Worm (Caenorhabditis elegans) whole organism, late embryonic: ENCODE measurements around the gene F01E11.18.

Source experiments
- ceh-34 ChIP-seq: sonication (generic microtip); optimal IDR thresholded peaks from 2 replicates; lab custom pipeline; 2016; ENCODE audit warnings: mild to moderate bottlenecking, missing genetic modification characterization, missing compliant biosample characterization
- ceh-9 ChIP-seq: sonication (generic microtip); optimal IDR thresholded peaks from 2 replicates; lab custom pipeline; 2016; ENCODE audit warnings: mild to moderate bottlenecking, missing genetic modification characterization, inconsistent platforms, missing compliant biosample characterization
- ets-4 ChIP-seq: sonication (generic microtip); optimal IDR thresholded peaks from 2 replicates; lab custom pipeline; 2016; ENCODE audit warnings: missing genetic modification characterization, missing compliant biosample characterization
- fkh-10 ChIP-seq: fragments of 150-350 bp; optimal IDR thresholded peaks from 2 replicates; lab custom pipeline; 2014; ENCODE audit warnings: missing biosample characterization, missing genetic modification reagents, missing genetic modification characterization
- hlh-13 ChIP-seq: fragments of 200-800 bp; sonication (Bioruptor generic); optimal IDR thresholded peaks from 2 replicates; lab custom pipeline; 2018; ENCODE audit warnings: mild to moderate bottlenecking, missing genetic modification characterization, missing compliant biosample characterization
- hlh-6 ChIP-seq: sonication (generic microtip); optimal IDR thresholded peaks from 2 replicates; lab custom pipeline; 2016; ENCODE audit warnings: missing genotype, missing genetic modification characterization, missing compliant biosample characterization
- lim-6 ChIP-seq: sonication (generic microtip); optimal IDR thresholded peaks from 2 replicates; lab custom pipeline; 2016; ENCODE audit warnings: missing genetic modification characterization, missing compliant biosample characterization
- odd-2 ChIP-seq: sonication (generic microtip); optimal IDR thresholded peaks from 2 replicates; lab custom pipeline; 2017; ENCODE audit warnings: antibody characterized with exemption, mild to moderate bottlenecking, missing genetic modification characterization, missing compliant biosample characterization
- rnt-1 ChIP-seq: sonication (generic microtip); optimal IDR thresholded peaks from 2 replicates; lab custom pipeline; 2016; ENCODE audit warnings: missing genetic modification characterization, missing compliant biosample characterization

DNA sequence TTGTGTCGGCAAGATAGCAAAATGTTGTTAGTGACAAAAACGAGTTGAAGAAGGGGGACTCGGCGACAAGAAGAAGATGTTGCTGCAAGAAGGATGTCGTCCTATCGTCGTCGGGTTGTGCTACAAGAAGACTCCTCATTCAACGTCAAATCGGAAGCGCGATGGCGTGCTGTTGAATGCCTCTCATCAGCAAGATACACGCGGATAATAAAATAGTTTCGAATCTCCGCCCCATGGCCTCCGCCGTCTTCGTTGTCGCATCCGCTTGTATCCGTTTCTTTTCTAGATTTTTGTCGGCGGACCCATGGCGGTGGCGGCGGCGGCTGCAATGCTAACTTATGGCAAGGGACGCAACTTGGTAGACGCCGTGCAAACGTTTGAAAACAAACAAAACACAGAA lies 48.6 kb downstream of the F01E11.18 start:
- TF ChIP-seq odd-2 (tag; lab: Kevin White, UChicago) (no peak), ets-4 (tag; lab: Kevin White, UChicago) (no peak), ceh-9 (no peak), fkh-10 (GFP tag; lab: Kevin White, UChicago) (no peak), lim-6 (tag; lab: Kevin White, UChicago) (no peak), ceh-34 (tag; lab: Kevin White, UChicago) (no peak), hlh-6 (tag; lab: Kevin White, UChicago) (no peak), hlh-13 (GFP tag; lab: Kevin White, UChicago) (no peak), rnt-1 (tag; lab: Kevin White, UChicago) (no peak)
